Fruit fly (Drosophila melanogaster) whole organism, embryonic: ENCODE measurements around the gene CG8419.
A peak's percentile ranks its signal among the peaks of the same experiment; 100 is the strongest.

Experiments used
- ATbp ChIP-seq: fragments of 200-800 bp; sonication (Bioruptor generic); optimal IDR thresholded peaks from 2 replicates; lab custom pipeline; 2017; ENCODE audit warnings: missing biosample characterization, mild to moderate bottlenecking, missing genetic modification characterization, missing genetic modification reagents
- Atf6 ChIP-seq: fragments of 200-800 bp; sonication (Bioruptor generic); IDR thresholded peaks from 2 replicates; pipeline ENCODE4 v1.3.6; 2022; ENCODE audit warnings: missing biosample characterization, missing genetic modification characterization
- CG11560 ChIP-seq: fragments of 200-800 bp; sonication (Bioruptor generic); IDR thresholded peaks from 3 replicates; pipeline ENCODE4 v1.3.6; 2022; ENCODE audit warnings: missing biosample characterization, missing genetic modification characterization
- CG11695 ChIP-seq: fragments of 200-800 bp; sonication (Bioruptor generic); IDR thresholded peaks from 3 replicates; pipeline ENCODE4 v1.3.6; 2022; ENCODE audit warnings: missing biosample characterization, missing genetic modification characterization
- CG11696 ChIP-seq: fragments of 200-800 bp; sonication (Bioruptor generic); IDR thresholded peaks from 2 replicates; pipeline ENCODE4 v1.3.6; 2022; ENCODE audit warnings: missing biosample characterization, missing genetic modification characterization
- CG12659 ChIP-seq: fragments of 200-800 bp; sonication (Bioruptor generic); optimal IDR thresholded peaks from 3 replicates; lab custom pipeline; 2017; ENCODE audit warnings: mild to moderate bottlenecking, missing biosample characterization, missing genetic modification reagents, missing genetic modification characterization
- CG14014 ChIP-seq: fragments of 200-800 bp; sonication (Bioruptor generic); IDR thresholded peaks from 2 replicates; pipeline ENCODE4 v1.3.6; 2022; ENCODE audit warnings: missing biosample characterization, missing genetic modification characterization
- CG15269 ChIP-seq: fragments of 200-800 bp; sonication (Bioruptor generic); optimal IDR thresholded peaks from 2 replicates; lab custom pipeline; 2018; ENCODE audit warnings: missing biosample characterization, mild to moderate bottlenecking, missing genetic modification characterization, moderate library complexity
- CG15696 ChIP-seq: fragments of 200-800 bp; sonication (Bioruptor generic); optimal IDR thresholded peaks from 2 replicates; lab custom pipeline; 2019; ENCODE audit warnings: missing biosample characterization, mild to moderate bottlenecking, missing genetic modification characterization, moderate library complexity
- CG16779 ChIP-seq: fragments of 200-800 bp; sonication (Bioruptor generic); IDR thresholded peaks from 2 replicates; pipeline ENCODE4 v1.3.6; 2022; ENCODE audit warnings: missing biosample characterization, missing genetic modification characterization
- CG16813 ChIP-seq: fragments of 200-800 bp; sonication (Bioruptor generic); IDR thresholded peaks from 3 replicates; pipeline ENCODE4 v1.3.6; 2022; ENCODE audit warnings: missing biosample characterization, missing genetic modification characterization; ENCODE audit not compliant: partially characterized antibody
- CG18476 ChIP-seq: fragments of 200-800 bp; sonication (Bioruptor generic); optimal IDR thresholded peaks from 2 replicates; lab custom pipeline; 2016; ENCODE audit warnings: missing biosample characterization, mild to moderate bottlenecking, missing genetic modification characterization
- CG2129 ChIP-seq: fragments of 200-800 bp; sonication (Bioruptor generic); IDR thresholded peaks from 2 replicates; pipeline ENCODE4 v1.3.6; 2022; ENCODE audit warnings: missing biosample characterization, missing genetic modification characterization; ENCODE audit not compliant: partially characterized antibody
- CG32532 ChIP-seq: fragments of 200-800 bp; sonication (Bioruptor generic); IDR thresholded peaks from 2 replicates; pipeline ENCODE4 v1.3.6; 2022; ENCODE audit warnings: missing biosample characterization, missing genetic modification characterization
- CG32767 ChIP-seq: fragments of 200-800 bp; sonication (Bioruptor generic); IDR thresholded peaks from 2 replicates; pipeline ENCODE4 v1.3.6; 2022; ENCODE audit warnings: missing biosample characterization, missing genetic modification characterization
- CG4617 ChIP-seq: fragments of 200-800 bp; sonication (Bioruptor generic); optimal IDR thresholded peaks from 3 replicates; lab custom pipeline; 2016; ENCODE audit warnings: missing biosample characterization, missing genetic modification characterization, borderline replicate concordance
- CG6765 ChIP-seq: fragments of 200-800 bp; sonication (Bioruptor generic); optimal IDR thresholded peaks from 3 replicates; lab custom pipeline; 2017; ENCODE audit warnings: missing biosample characterization, mild to moderate bottlenecking, missing genetic modification characterization
- CG9727 ChIP-seq: fragments of 200-800 bp; sonication (Bioruptor generic); optimal IDR thresholded peaks from 3 replicates; lab custom pipeline; 2017; ENCODE audit warnings: missing biosample characterization, mild to moderate bottlenecking, missing genetic modification characterization
- Dll ChIP-seq: fragments of 200-800 bp; sonication (Bioruptor generic); IDR thresholded peaks from 4 replicates; pipeline ENCODE4 v1.3.6; 2022; ENCODE audit warnings: missing biosample characterization, missing genetic modification characterization; ENCODE audit not compliant: partially characterized antibody
- Jarid2 ChIP-seq: fragments of 200-800 bp; sonication (Bioruptor generic); optimal IDR thresholded peaks from 3 replicates; lab custom pipeline; 2017; ENCODE audit warnings: mild to moderate bottlenecking, missing biosample characterization, missing genetic modification reagents, missing genetic modification characterization
- MESR4 ChIP-seq: fragments of 200-800 bp; sonication (Bioruptor generic); optimal IDR thresholded peaks from 2 replicates; lab custom pipeline; 2018; ENCODE audit warnings: missing biosample characterization, mild to moderate bottlenecking, missing genetic modification characterization, moderate library complexity
- Myb ChIP-seq: fragments of 200-800 bp; sonication (Bioruptor generic); optimal IDR thresholded peaks from 2 replicates; lab custom pipeline; 2016; ENCODE audit warnings: missing biosample characterization, missing genetic modification characterization
- Six4 ChIP-seq: fragments of 200-800 bp; sonication (Bioruptor generic); optimal IDR thresholded peaks from 2 replicates; lab custom pipeline; 2016; ENCODE audit warnings: missing biosample characterization, missing genetic modification characterization
- Sry-δ ChIP-seq: fragments of 200-800 bp; sonication (Bioruptor generic); optimal IDR thresholded peaks from 2 replicates; lab custom pipeline; 2016; ENCODE audit warnings: missing biosample characterization, missing genetic modification characterization
- TFAM ChIP-seq: fragments of 200-800 bp; sonication (Bioruptor generic); optimal IDR thresholded peaks from 2 replicates; lab custom pipeline; 2017; ENCODE audit warnings: missing biosample characterization, missing genetic modification characterization, inconsistent platforms
- YL-1 ChIP-seq: fragments of 200-800 bp; sonication (Bioruptor generic); optimal IDR thresholded peaks from 3 replicates; lab custom pipeline; 2017; ENCODE audit warnings: missing biosample characterization, mild to moderate bottlenecking, missing genetic modification characterization
- ab ChIP-seq: fragments of 200-800 bp; sonication (Bioruptor generic); optimal IDR thresholded peaks from 2 replicates; lab custom pipeline; 2016; ENCODE audit warnings: missing biosample characterization, missing genetic modification characterization
- al ChIP-seq: fragments of 200-800 bp; sonication (Bioruptor generic); IDR thresholded peaks from 2 replicates; pipeline ENCODE4 v1.3.6; 2022; ENCODE audit warnings: missing biosample characterization, missing genetic modification characterization
- ap ChIP-seq: fragments of 200-800 bp; sonication (Bioruptor generic); IDR thresholded peaks from 2 replicates; pipeline ENCODE4 v1.3.6; 2022; ENCODE audit warnings: missing biosample characterization, missing genetic modification characterization
- ato ChIP-seq: fragments of 200-800 bp; sonication (Bioruptor generic); IDR thresholded peaks from 2 replicates; pipeline ENCODE4 v1.3.6; 2022; ENCODE audit warnings: missing biosample characterization, missing genetic modification characterization; ENCODE audit not compliant: partially characterized antibody
- az2 ChIP-seq: fragments of 200-800 bp; sonication (Bioruptor generic); optimal IDR thresholded peaks from 3 replicates; lab custom pipeline; 2016; ENCODE audit warnings: missing biosample characterization, missing genetic modification characterization
- bab2 ChIP-seq: fragments of 200-800 bp; sonication (Bioruptor generic); optimal IDR thresholded peaks from 2 replicates; lab custom pipeline; 2016; ENCODE audit warnings: missing biosample characterization, missing genetic modification characterization
- bigmax ChIP-seq: fragments of 200-800 bp; sonication (Bioruptor generic); optimal IDR thresholded peaks from 2 replicates; lab custom pipeline; 2018; ENCODE audit warnings: missing biosample characterization, mild to moderate bottlenecking, missing genetic modification characterization
- cad ChIP-seq: fragments of >200 bp; optimal IDR thresholded peaks from 2 replicates; lab custom pipeline; 2017; ENCODE audit warnings: missing biosample characterization, missing genetic modification characterization
- crol ChIP-seq: fragments of 200-800 bp; sonication (Bioruptor generic); IDR thresholded peaks from 2 replicates; pipeline ENCODE4 v1.3.6; 2022; ENCODE audit warnings: missing biosample characterization, missing genetic modification characterization
- disco-r ChIP-seq: fragments of 200-800 bp; sonication (Bioruptor generic); optimal IDR thresholded peaks from 2 replicates; lab custom pipeline; 2016; ENCODE audit warnings: missing biosample characterization, missing genetic modification characterization
- dm ChIP-seq: fragments of 200-800 bp; sonication (Bioruptor generic); optimal IDR thresholded peaks from 3 replicates; lab custom pipeline; 2016; ENCODE audit warnings: missing biosample characterization, missing genetic modification characterization
- fd102C ChIP-seq: fragments of 200-800 bp; sonication (Bioruptor generic); optimal IDR thresholded peaks from 2 replicates; lab custom pipeline; 2018; ENCODE audit warnings: missing biosample characterization, mild to moderate bottlenecking, missing genetic modification characterization, moderate library complexity
- gcm ChIP-seq: fragments of 200-800 bp; sonication (Bioruptor generic); optimal IDR thresholded peaks from 2 replicates; lab custom pipeline; 2019; ENCODE audit warnings: missing biosample characterization, mild to moderate bottlenecking, missing genetic modification characterization, moderate library complexity
- gfzf ChIP-seq: fragments of 200-800 bp; sonication (Bioruptor generic); optimal IDR thresholded peaks from 2 replicates; lab custom pipeline; 2016; ENCODE audit warnings: missing biosample characterization, mild to moderate bottlenecking, missing genetic modification characterization, moderate library complexity
- hbn ChIP-seq: fragments of 200-800 bp; sonication (Bioruptor generic); IDR thresholded peaks from 2 replicates; pipeline ENCODE4 v1.3.6; 2022; ENCODE audit warnings: missing biosample characterization, missing genetic modification characterization; ENCODE audit not compliant: partially characterized antibody
- hkb ChIP-seq, 2 experiments: fragments of 200-800 bp in 1 of 2; fragments of >200 bp in 1 of 2; sonication (Bioruptor generic) in 1 of 2; IDR thresholded peaks in 1 of 2; optimal IDR thresholded peaks in 1 of 2; 2 replicates each; pipeline versions ENCODE4 v1.3.6 to Lab custom; 2017 to 2022; ENCODE audit warnings: missing biosample characterization in 1 of 2, missing genetic modification characterization in 1 of 2
- lbe ChIP-seq: fragments of 200-800 bp; sonication (Bioruptor generic); optimal IDR thresholded peaks from 2 replicates; lab custom pipeline; 2016; ENCODE audit warnings: missing biosample characterization, mild to moderate bottlenecking, missing genetic modification characterization
- lola ChIP-seq, 3 experiments: fragments of >200 bp in 2 of 3; fragments of 200-800 bp in 1 of 3; sonication (Bioruptor generic) in 1 of 3; optimal IDR thresholded peaks; 2 replicates each; lab custom pipeline; 2017 to 2019; ENCODE audit warnings: missing biosample characterization in 3 of 3, missing genetic modification characterization in 3 of 3, mild to moderate bottlenecking in 1 of 3, moderate library complexity in 1 of 3
- nom ChIP-seq: fragments of 200-800 bp; sonication (Bioruptor generic); optimal IDR thresholded peaks from 2 replicates; lab custom pipeline; 2017; ENCODE audit warnings: missing biosample characterization, missing genetic modification characterization, mild to moderate bottlenecking, moderate library complexity, missing genetic modification reagents
- otp ChIP-seq: fragments of 200-800 bp; sonication (Bioruptor generic); IDR thresholded peaks from 3 replicates; pipeline ENCODE4, ENCODE4 v1.3.6; 2022; ENCODE audit warnings: missing biosample characterization, missing genetic modification characterization
- pb ChIP-seq: fragments of 200-800 bp; sonication (Bioruptor generic); optimal IDR thresholded peaks from 3 replicates; lab custom pipeline; 2016; ENCODE audit warnings: missing biosample characterization, missing genetic modification characterization
- phol ChIP-seq: fragments of 200-800 bp; sonication (Bioruptor generic); optimal IDR thresholded peaks from 3 replicates; lab custom pipeline; 2018; ENCODE audit warnings: missing biosample characterization, mild to moderate bottlenecking, missing genetic modification characterization, moderate library complexity
- slbo ChIP-seq: fragments of 200-800 bp; sonication (Bioruptor generic); IDR thresholded peaks from 2 replicates; pipeline ENCODE4 v1.3.6; 2022; ENCODE audit warnings: missing biosample characterization, missing genetic modification characterization
- tup ChIP-seq: fragments of 200-800 bp; sonication (Bioruptor generic); optimal IDR thresholded peaks from 2 replicates; lab custom pipeline; 2016; ENCODE audit warnings: missing biosample characterization, mild to moderate bottlenecking, missing genetic modification characterization, moderate library complexity

Gene CG8419

DNA sequence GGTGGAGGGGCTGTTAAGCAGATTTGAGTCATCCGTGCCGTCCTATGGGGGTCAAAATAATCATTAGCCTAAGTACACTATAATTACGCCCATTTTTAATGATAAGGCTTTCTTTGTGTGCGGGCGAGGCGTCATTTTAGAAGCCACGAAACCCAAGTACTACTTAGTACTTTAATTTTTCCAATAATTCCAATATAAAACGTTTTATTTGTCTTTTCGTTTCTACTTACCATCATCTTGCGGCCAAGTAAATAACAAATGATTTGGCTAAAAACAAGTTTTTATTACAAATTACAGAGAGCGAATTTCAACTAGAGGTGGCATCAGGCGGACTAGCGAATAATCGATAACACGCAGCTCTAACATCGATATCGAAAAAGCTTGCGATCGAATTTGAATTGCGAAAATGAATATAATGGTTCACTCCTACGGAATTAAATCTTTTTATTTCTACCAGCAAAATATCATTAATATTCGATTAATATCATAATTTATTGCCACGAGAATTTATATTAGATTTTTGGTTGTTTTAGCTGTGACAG lies 14.5 kb downstream of the CG8419 start, which contains the start of gene Snx6:
TSS of gene Snx6 (minus strand) at position 349 of the 542 bp plus-strand sequence.
- TF ChIP-seq lola (GFP tag; optimal IDR thresholded peaks at IDR 0.05; lab: Kevin White, UChicago), result no peak
- TF ChIP-seq dm (GFP tag; lab: Kevin White, UChicago), result no peak
- TF ChIP-seq tup, result no peak
- peak; percentile 85 for TF ChIP-seq Dll (GFP tag; lab: Robert Waterston, UW)
- TF ChIP-seq gcm (GFP tag; lab: Kevin White, UChicago), result no peak
- no peak for TF ChIP-seq bigmax (GFP tag; lab: Kevin White, UChicago)
- TF ChIP-seq otp (GFP tag; lab: Robert Waterston, UW), result no peak
- no peak for TF ChIP-seq cad
- no peak for TF ChIP-seq CG15696 (tag; lab: Kevin White, UChicago)
- TF ChIP-seq Jarid2 (GFP tag; lab: Kevin White, UChicago), result no peak
- TF ChIP-seq Atf6 (GFP tag; lab: Robert Waterston, UW), result no peak
- TF ChIP-seq CG11560, result no peak
- no peak for TF ChIP-seq bab2 (GFP tag; lab: Kevin White, UChicago)
- no peak for TF ChIP-seq CG6765 (GFP tag; lab: Kevin White, UChicago)
- TF ChIP-seq ab, result no peak
- TF ChIP-seq phol (tag; lab: Kevin White, UChicago), result peak; percentile 46
- TF ChIP-seq slbo (GFP tag; lab: Robert Waterston, UW), result no peak
- no peak for TF ChIP-seq pb (GFP tag; lab: Kevin White, UChicago)
- TF ChIP-seq fd102C (GFP tag; lab: Kevin White, UChicago), result no peak
- TF ChIP-seq CG12659 (GFP tag; lab: Kevin White, UChicago), result no peak
- no peak for TF ChIP-seq CG16779 (GFP tag; lab: Robert Waterston, UW)
- TF ChIP-seq CG14014 (GFP tag; lab: Robert Waterston, UW), result no peak
- peak; percentile 62 for TF ChIP-seq hbn (GFP tag; lab: Robert Waterston, UW)
- no peak for TF ChIP-seq TFAM (GFP tag; lab: Kevin White, UChicago)
- TF ChIP-seq ato (GFP tag; lab: Robert Waterston, UW), result 0 out of 2 replicates have a peak, but pooled peaks have one; percentile 37
- peak; percentile 38 for TF ChIP-seq Myb (GFP tag; lab: Kevin White, UChicago)
- no peak for TF ChIP-seq nom (GFP tag; lab: Kevin White, UChicago)
- peak; percentile 56 for TF ChIP-seq lbe (GFP tag; lab: Kevin White, UChicago)
- TF ChIP-seq MESR4 (GFP tag; lab: Kevin White, UChicago), result peak; percentile 50
- no peak for TF ChIP-seq crol (GFP tag; lab: Robert Waterston, UW)
- no peak for TF ChIP-seq CG11695
- no peak for TF ChIP-seq disco-r (GFP tag; lab: Kevin White, UChicago)
- TF ChIP-seq CG11696, result no peak
- no peak for TF ChIP-seq CG18476 (GFP tag; lab: Kevin White, UChicago)
- peak; percentile 14 for TF ChIP-seq YL-1 (GFP tag; lab: Kevin White, UChicago)
- TF ChIP-seq hkb (optimal IDR thresholded peaks at IDR 0.05; lab: Kevin White, UChicago), result no peak
- TF ChIP-seq hkb (GFP tag; IDR thresholded peaks at IDR 0.05; lab: Robert Waterston, UW), result no peak
- TF ChIP-seq Sry-δ (GFP tag; lab: Kevin White, UChicago), result peak; percentile 87
- no peak for TF ChIP-seq ap (GFP tag; lab: Robert Waterston, UW)
- no peak for TF ChIP-seq CG9727
- no peak for TF ChIP-seq Six4 (GFP tag; lab: Kevin White, UChicago)
- TF ChIP-seq al (GFP tag; lab: Robert Waterston, UW), result no peak
- TF ChIP-seq CG4617, result peak; percentile 25
- no peak for TF ChIP-seq az2 (GFP tag; lab: Kevin White, UChicago)
- no peak for TF ChIP-seq CG15269 (tag; lab: Kevin White, UChicago)
- no peak for TF ChIP-seq gfzf (GFP tag; lab: Kevin White, UChicago)
- TF ChIP-seq CG16813, result peak; percentile 50; the same call in 1 of the 3 replicates
- peak; percentile 46; the same call in 1 of the 2 replicates for TF ChIP-seq CG2129 (GFP tag; lab: Robert Waterston, UW)
- TF ChIP-seq CG32767, result no peak
- no peak for TF ChIP-seq CG32532
- no peak for TF ChIP-seq ATbp (GFP tag; lab: Kevin White, UChicago)
